ENCODE assay signal across 2 fruit fly cellular contexts in genomic region chr2L:12867482-12867881, dm6.
A peak's percentile ranks its signal among the peaks of the same experiment; 100 is the strongest.
TF ChIP-seq lines count a peak whose summit lies in the region.

No protein-coding gene starts in this region.

- TF ChIP-seq CTCF in whole organism, embryonic (GFP tag; optimal IDR thresholded peaks at IDR 0.05; lab: Kevin White, UChicago): no peak

TF ChIP-seq in whole organism, embryonic, 481 proteins besides CTCF, POLR2A, EP300 and RAD21 (continues in another document):
- peak; percentile 3 for TF ChIP-seq Hr3 (GFP tag; optimal IDR thresholded peaks at IDR 0.05; lab: Kevin White, UChicago)
- peak; percentile 52 for TF ChIP-seq CG11504 (tag; optimal IDR thresholded peaks at IDR 0.05; lab: Kevin White, UChicago)
- peak; percentile 37 for TF ChIP-seq CG17359 (tag; optimal IDR thresholded peaks at IDR 0.05; lab: Kevin White, UChicago)
- peak; percentile 10 for TF ChIP-seq Sox102F (GFP tag; optimal IDR thresholded peaks at IDR 0.05; lab: Kevin White, UChicago)
- peak; percentile 31 for TF ChIP-seq CG12391 (tag; optimal IDR thresholded peaks at IDR 0.05; lab: Kevin White, UChicago)
- no peak for TF ChIP-seq Chrac-16 (GFP tag; optimal IDR thresholded peaks at IDR 0.05; lab: Kevin White, UChicago)
- TF ChIP-seq dysf (GFP tag; IDR thresholded peaks at IDR 0.05; lab: Robert Waterston, UW): peak; percentile 21; the same call in 1 of the 3 replicates
- TF ChIP-seq Hr51 (GFP tag; optimal IDR thresholded peaks at IDR 0.05; lab: Kevin White, UChicago): peak in 1 of 2 experiments; percentile 41
- TF ChIP-seq HLH3B (GFP tag; IDR thresholded peaks at IDR 0.05; lab: Robert Waterston, UW): 0 out of 2 replicates have a peak, but pooled peaks have one; percentile 24
- TF ChIP-seq sens (GFP tag; lab: Kevin White, UChicago): peak; percentile 68
- TF ChIP-seq Oli (tag; optimal IDR thresholded peaks at IDR 0.05; lab: Kevin White, UChicago): peak; percentile 20
- TF ChIP-seq CG14710 (tag; optimal IDR thresholded peaks at IDR 0.05; lab: Kevin White, UChicago): peak; percentile 20
- peak in 1 of 3 experiments; percentile 21 for TF ChIP-seq lola (GFP tag; optimal IDR thresholded peaks at IDR 0.05; lab: Kevin White, UChicago)
- no peak for TF ChIP-seq NC2α (GFP tag; optimal IDR thresholded peaks at IDR 0.05; lab: Kevin White, UChicago)
- TF ChIP-seq CG2678 (tag; optimal IDR thresholded peaks at IDR 0.05; lab: Kevin White, UChicago): peak; percentile 50
- TF ChIP-seq Fer2 (tag; optimal IDR thresholded peaks at IDR 0.05; lab: Kevin White, UChicago): no peak
- peak; percentile 52; the same call in 1 of the 3 replicates for TF ChIP-seq row (GFP tag; IDR thresholded peaks at IDR 0.05; lab: Robert Waterston, UW)
- peak in 1 of 2 experiments; percentile 49 for TF ChIP-seq bsh (GFP tag; optimal IDR thresholded peaks at IDR 0.05; lab: Kevin White, UChicago)
- TF ChIP-seq eyg (GFP tag; optimal IDR thresholded peaks at IDR 0.05; lab: Kevin White, UChicago): no peak
- TF ChIP-seq CG17802 (tag; optimal IDR thresholded peaks at IDR 0.05; lab: Kevin White, UChicago): no peak
- peak; percentile 47 for TF ChIP-seq CG18262 (tag; optimal IDR thresholded peaks at IDR 0.05; lab: Kevin White, UChicago)
- TF ChIP-seq CG10979 (tag; optimal IDR thresholded peaks at IDR 0.05; lab: Kevin White, UChicago): no peak
- TF ChIP-seq CG17385 (GFP tag; optimal IDR thresholded peaks at IDR 0.05; lab: Kevin White, UChicago): peak; percentile 1
- no peak for TF ChIP-seq CG4854 (GFP tag; optimal IDR thresholded peaks at IDR 0.05; lab: Kevin White, UChicago)
- TF ChIP-seq CG12155 (GFP tag; optimal IDR thresholded peaks at IDR 0.05; lab: Kevin White, UChicago): no peak
- TF ChIP-seq Spps (tag; optimal IDR thresholded peaks at IDR 0.05; lab: Kevin White, UChicago): no peak
- TF ChIP-seq CG2712 (tag; optimal IDR thresholded peaks at IDR 0.05; lab: Kevin White, UChicago): peak; percentile 34
- TF ChIP-seq CG10959 (GFP tag; IDR thresholded peaks at IDR 0.05; lab: Robert Waterston, UW): no peak
- TF ChIP-seq grau (tag; optimal IDR thresholded peaks at IDR 0.05; lab: Kevin White, UChicago): peak; percentile 31
- no peak for TF ChIP-seq CG2116 (GFP tag; optimal IDR thresholded peaks at IDR 0.05; lab: Kevin White, UChicago)
- peak; percentile 19 for TF ChIP-seq CG8388 (GFP tag; optimal IDR thresholded peaks at IDR 0.05; lab: Kevin White, UChicago)
- TF ChIP-seq corto (GFP tag; optimal IDR thresholded peaks at IDR 0.05; lab: Kevin White, UChicago): no peak
- peak; percentile 9 for TF ChIP-seq CoRest (tag; optimal IDR thresholded peaks at IDR 0.05; lab: Kevin White, UChicago)
- TF ChIP-seq tio (GFP tag; optimal IDR thresholded peaks at IDR 0.05; lab: Kevin White, UChicago): no peak
- no peak for TF ChIP-seq CG14014 (GFP tag; IDR thresholded peaks at IDR 0.05; lab: Robert Waterston, UW)
- peak; percentile 9 for TF ChIP-seq slou (GFP tag; optimal IDR thresholded peaks at IDR 0.05; lab: Kevin White, UChicago)
- TF ChIP-seq Blimp-1 (GFP tag; optimal IDR thresholded peaks at IDR 0.05; lab: Kevin White, UChicago): peak; percentile 42
- TF ChIP-seq nmo (GFP tag; optimal IDR thresholded peaks at IDR 0.05; lab: Kevin White, UChicago): peak; percentile 31
- peak; percentile 31; the same call in 1 of the 2 replicates for TF ChIP-seq CG31441 (GFP tag; IDR thresholded peaks at IDR 0.05; lab: Robert Waterston, UW)
- TF ChIP-seq dmrt99B (tag; optimal IDR thresholded peaks at IDR 0.05; lab: Kevin White, UChicago): peak; percentile 53
- peak; percentile 35; the same call in 1 of the 2 replicates for TF ChIP-seq Xrp1 (GFP tag; IDR thresholded peaks at IDR 0.05; lab: Robert Waterston, UW)
- peak; percentile 24 for TF ChIP-seq Sox100B (GFP tag; optimal IDR thresholded peaks at IDR 0.05; lab: Kevin White, UChicago)
- 0 out of 3 replicates have a peak, but pooled peaks have one; percentile 14 for TF ChIP-seq CG17361 (GFP tag; IDR thresholded peaks at IDR 0.05; lab: Robert Waterston, UW)
- no peak for TF ChIP-seq Fer1 (GFP tag; optimal IDR thresholded peaks at IDR 0.05; lab: Kevin White, UChicago)
- peak; percentile 10 for TF ChIP-seq CG4820 (GFP tag; optimal IDR thresholded peaks at IDR 0.05; lab: Kevin White, UChicago)

TF ChIP-seq in whole organism, prepupa, 60 proteins besides CTCF, POLR2A, EP300 and RAD21:
- peak; percentile 43 for TF ChIP-seq svp (GFP tag; lab: Kevin White, UChicago)
- peak; percentile 43 for TF ChIP-seq Eip78C (GFP tag; lab: Kevin White, UChicago)
- no peak for TF ChIP-seq Smox (GFP tag; optimal IDR thresholded peaks at IDR 0.05; lab: Kevin White, UChicago)

Comparison
In these comparisons a context has a peak if more than half of its experiments do, and no peak if none do; other contexts are left out.
1. Of the 7 proteins assayed by ChIP-seq in both whole organism, embryonic and whole organism, prepupa: peak only in whole organism, embryonic: Blimp-1 and Sox102F; only in whole organism, prepupa: none; in both: none; in neither: 5.